Fruit fly (Drosophila melanogaster) whole organism, prepupa: ENCODE results near the gene CG6178.

ENCODE experiments used
- Blimp-1 ChIP-seq: fragments of 200-800 bp; sonication (Bioruptor generic); optimal IDR thresholded peaks from 3 replicates; lab custom pipeline; 2017; ENCODE audit warnings: missing biosample characterization, missing genetic modification characterization, mild to moderate bottlenecking, moderate library complexity, missing genetic modification reagents
- CG10631 ChIP-seq: fragments of 200-800 bp; sonication (Bioruptor generic); optimal IDR thresholded peaks from 2 replicates; lab custom pipeline; 2016; ENCODE audit warnings: missing biosample characterization, missing genetic modification characterization
- CG11294 ChIP-seq: fragments of 200-800 bp; sonication (Bioruptor generic); IDR thresholded peaks from 2 replicates; pipeline ENCODE4 v1.3.6; 2022; ENCODE audit warnings: missing biosample characterization, missing genetic modification characterization
- CG11762 ChIP-seq: fragments of 200-800 bp; sonication (Bioruptor generic); optimal IDR thresholded peaks from 3 replicates; lab custom pipeline; 2016; ENCODE audit warnings: missing biosample characterization, missing genetic modification characterization; ENCODE audit not compliant: insufficient read depth
- CG11902 ChIP-seq: fragments of 200-800 bp; sonication (Bioruptor generic); optimal IDR thresholded peaks from 3 replicates; lab custom pipeline; 2016; ENCODE audit warnings: missing biosample characterization, missing genetic modification characterization
- CG15336 ChIP-seq: fragments of 200-800 bp; sonication (Bioruptor generic); IDR thresholded peaks from 2 replicates; pipeline ENCODE4 v1.3.6; 2022; ENCODE audit warnings: missing biosample characterization, missing genetic modification characterization
- CG16779 ChIP-seq: fragments of 200-800 bp; sonication (Bioruptor generic); optimal IDR thresholded peaks from 3 replicates; lab custom pipeline; 2017; ENCODE audit warnings: missing biosample characterization, mild to moderate bottlenecking, missing genetic modification characterization
- CG31627 ChIP-seq: fragments of 200-800 bp; sonication (Bioruptor generic); optimal IDR thresholded peaks from 3 replicates; lab custom pipeline; 2016; ENCODE audit warnings: missing biosample characterization, missing genetic modification characterization
- CG32006 ChIP-seq: fragments of 200-800 bp; sonication (Bioruptor generic); optimal IDR thresholded peaks from 3 replicates; lab custom pipeline; 2017; ENCODE audit warnings: missing biosample characterization, mild to moderate bottlenecking, missing genetic modification characterization
- CG34406 ChIP-seq: fragments of 200-800 bp; sonication (Bioruptor generic); optimal IDR thresholded peaks from 3 replicates; lab custom pipeline; 2016; ENCODE audit warnings: missing biosample characterization, missing genetic modification characterization
- CG3919 ChIP-seq: fragments of 200-800 bp; sonication (Bioruptor generic); optimal IDR thresholded peaks from 3 replicates; lab custom pipeline; 2016; ENCODE audit warnings: missing biosample characterization, missing genetic modification characterization
- CG4318 ChIP-seq: fragments of 200-800 bp; sonication (Bioruptor generic); optimal IDR thresholded peaks from 3 replicates; lab custom pipeline; 2017; ENCODE audit warnings: missing biosample characterization, mild to moderate bottlenecking, missing genetic modification characterization
- CG6163 ChIP-seq: fragments of 200-800 bp; sonication (Bioruptor generic); IDR thresholded peaks from 3 replicates; pipeline ENCODE4 v1.3.6; 2022; ENCODE audit warnings: missing biosample characterization, missing genetic modification characterization
- CG6276 ChIP-seq: fragments of 200-800 bp; sonication (Bioruptor generic); optimal IDR thresholded peaks from 2 replicates; lab custom pipeline; 2017; ENCODE audit warnings: missing biosample characterization, mild to moderate bottlenecking, missing genetic modification characterization
- CG6792 ChIP-seq: fragments of 200-800 bp; sonication (Bioruptor generic); optimal IDR thresholded peaks from 3 replicates; lab custom pipeline; 2016; ENCODE audit warnings: missing biosample characterization, missing genetic modification characterization
- CG6808 ChIP-seq: fragments of 200-800 bp; sonication (Bioruptor generic); optimal IDR thresholded peaks from 3 replicates; lab custom pipeline; 2017; ENCODE audit warnings: missing biosample characterization, missing genetic modification characterization, mild to moderate bottlenecking, moderate library complexity, missing genetic modification reagents
- CG6854 ChIP-seq: fragments of 200-800 bp; sonication (Bioruptor generic); optimal IDR thresholded peaks from 2 replicates; lab custom pipeline; 2017; ENCODE audit warnings: missing biosample characterization, mild to moderate bottlenecking, missing genetic modification characterization
- CG7368 ChIP-seq: fragments of 200-800 bp; sonication (Bioruptor generic); optimal IDR thresholded peaks from 3 replicates; lab custom pipeline; 2016; ENCODE audit warnings: missing biosample characterization, missing genetic modification characterization
- CG8119 ChIP-seq: fragments of 200-800 bp; sonication (Bioruptor generic); IDR thresholded peaks from 3 replicates; pipeline ENCODE4 v1.3.6; 2022; ENCODE audit warnings: missing biosample characterization, missing genetic modification characterization
- CG8632 ChIP-seq: fragments of 200-800 bp; sonication (Bioruptor generic); optimal IDR thresholded peaks from 3 replicates; lab custom pipeline; 2016; ENCODE audit warnings: missing biosample characterization, missing genetic modification characterization
- CG9139 ChIP-seq: fragments of 200-800 bp; sonication (Bioruptor generic); optimal IDR thresholded peaks from 3 replicates; lab custom pipeline; 2017; ENCODE audit warnings: missing biosample characterization, mild to moderate bottlenecking, missing genetic modification characterization
- Eip75B ChIP-seq: fragments of 200-800 bp; sonication (Bioruptor generic); optimal IDR thresholded peaks from 3 replicates; lab custom pipeline; 2016; ENCODE audit warnings: missing biosample characterization, missing genetic modification characterization
- Eip78C ChIP-seq: fragments of 200-800 bp; sonication (Bioruptor generic); peaks from one replicate; lab custom pipeline; 2016; ENCODE audit warnings: missing biosample characterization, missing genetic modification characterization
- Eip93F ChIP-seq: fragments of 200-800 bp; sonication (Bioruptor generic); optimal IDR thresholded peaks from 2 replicates; lab custom pipeline; 2016; ENCODE audit warnings: missing biosample characterization, mild to moderate bottlenecking, missing genetic modification characterization
- Ets96B ChIP-seq: fragments of 200-800 bp; optimal IDR thresholded peaks from 2 replicates; lab custom pipeline; 2019; ENCODE audit warnings: missing biosample characterization, mild to moderate bottlenecking, missing genetic modification characterization, moderate library complexity
- Hr38 ChIP-seq: sonication (Bioruptor generic); optimal IDR thresholded peaks from 2 replicates; lab custom pipeline; 2016; ENCODE audit warnings: missing biosample characterization, missing genetic modification characterization
- Hr39 ChIP-seq: fragments of 200-800 bp; sonication (Bioruptor generic); optimal IDR thresholded peaks from 2 replicates; lab custom pipeline; 2016; ENCODE audit warnings: missing biosample characterization, missing genetic modification characterization
- Hr4 ChIP-seq: fragments of 200-800 bp; sonication (Bioruptor generic); optimal IDR thresholded peaks from 3 replicates; lab custom pipeline; 2016; ENCODE audit warnings: missing biosample characterization, missing genetic modification characterization
- Met ChIP-seq: fragments of 200-800 bp; sonication (Bioruptor generic); optimal IDR thresholded peaks from 3 replicates; lab custom pipeline; 2016; ENCODE audit warnings: missing biosample characterization, missing genetic modification characterization
- OdsH ChIP-seq: fragments of 200-800 bp; sonication (Bioruptor generic); optimal IDR thresholded peaks from 3 replicates; lab custom pipeline; 2016; ENCODE audit warnings: missing biosample characterization, missing genetic modification characterization
- Smox ChIP-seq: fragments of 200-800 bp; sonication (Bioruptor generic); optimal IDR thresholded peaks from 3 replicates; lab custom pipeline; 2016; ENCODE audit warnings: missing biosample characterization, missing genetic modification characterization
- Sox14 ChIP-seq: fragments of 200-800 bp; sonication (Bioruptor generic); optimal IDR thresholded peaks from 3 replicates; lab custom pipeline; 2016; ENCODE audit warnings: missing biosample characterization, missing genetic modification characterization
- Sox15 ChIP-seq: fragments of 200-800 bp; sonication (Bioruptor generic); optimal IDR thresholded peaks from 3 replicates; lab custom pipeline; 2016; ENCODE audit warnings: missing biosample characterization, missing genetic modification characterization
- acj6 ChIP-seq: fragments of 200-800 bp; sonication (Bioruptor generic); optimal IDR thresholded peaks from 3 replicates; lab custom pipeline; 2016; ENCODE audit warnings: missing biosample characterization, missing genetic modification characterization
- dac ChIP-seq: fragments of 200-800 bp; sonication (Bioruptor generic); optimal IDR thresholded peaks from 2 replicates; lab custom pipeline; 2017; ENCODE audit warnings: missing biosample characterization, mild to moderate bottlenecking, missing genetic modification characterization
- dsx ChIP-seq: fragments of 200-800 bp; optimal IDR thresholded peaks from 3 replicates; lab custom pipeline; 2019; ENCODE audit warnings: missing biosample characterization, mild to moderate bottlenecking, missing genetic modification characterization, moderate library complexity; ENCODE audit not compliant: poor library complexity, severe bottlenecking
- eg ChIP-seq: fragments of 200-800 bp; sonication (Bioruptor generic); IDR thresholded peaks from 3 replicates; pipeline ENCODE4 v1.3.6; 2022; ENCODE audit warnings: missing biosample characterization, missing genetic modification characterization
- esn ChIP-seq: fragments of 200-800 bp; sonication (Bioruptor generic); optimal IDR thresholded peaks from 2 replicates; lab custom pipeline; 2016; ENCODE audit warnings: missing biosample characterization, mild to moderate bottlenecking, missing genetic modification characterization, moderate library complexity
- fd59A ChIP-seq: fragments of 200-800 bp; sonication (Bioruptor generic); optimal IDR thresholded peaks from 2 replicates; lab custom pipeline; 2017; ENCODE audit warnings: missing biosample characterization, mild to moderate bottlenecking, missing genetic modification characterization, missing genetic modification reagents
- fd85E ChIP-seq: fragments of 200-800 bp; sonication (Bioruptor generic); optimal IDR thresholded peaks from 3 replicates; lab custom pipeline; 2016; ENCODE audit warnings: missing biosample characterization, missing genetic modification characterization
- lz ChIP-seq: fragments of 200-800 bp; sonication (Bioruptor generic); optimal IDR thresholded peaks from 3 replicates; lab custom pipeline; 2016; ENCODE audit warnings: missing biosample characterization, missing genetic modification characterization
- net ChIP-seq: fragments of 200-800 bp; sonication (Bioruptor generic); optimal IDR thresholded peaks from 3 replicates; lab custom pipeline; 2016; ENCODE audit warnings: missing biosample characterization, missing genetic modification characterization
- salr ChIP-seq, 2 experiments: fragments of 200-800 bp; sonication (Bioruptor generic); optimal IDR thresholded peaks; 3 replicates each; lab custom pipeline; 2016 to 2018; ENCODE audit warnings: missing biosample characterization in 2 of 2, missing genetic modification characterization in 2 of 2, mild to moderate bottlenecking in 1 of 2
- spab ChIP-seq: fragments of 200-800 bp; sonication (Bioruptor generic); optimal IDR thresholded peaks from 2 replicates; lab custom pipeline; 2017; ENCODE audit warnings: missing biosample characterization, mild to moderate bottlenecking, missing genetic modification characterization, missing genetic modification reagents
- ss ChIP-seq, 2 experiments: fragments of 200-800 bp; sonication (Bioruptor generic); optimal IDR thresholded peaks; 2 replicates in 1 of 2; 3 replicates in 1 of 2; lab custom pipeline; 2017 to 2018; ENCODE audit warnings: mild to moderate bottlenecking in 2 of 2, missing biosample characterization in 2 of 2, missing genetic modification characterization in 2 of 2, moderate library complexity in 1 of 2
- svp ChIP-seq: fragments of 200-800 bp; sonication (Bioruptor generic); peaks from one replicate; lab custom pipeline; 2016; ENCODE audit warnings: missing biosample characterization, missing genetic modification characterization
- vri ChIP-seq: fragments of 200-800 bp; sonication (Bioruptor generic); optimal IDR thresholded peaks from 3 replicates; lab custom pipeline; 2016; ENCODE audit warnings: missing biosample characterization, mild to moderate bottlenecking, missing genetic modification characterization

The CG6178 gene

dm6 chr3R:24143779-24144178, 8.4 kb upstream of the CG6178 start (continued):
- TF ChIP-seq CG6792 (GFP tag; lab: Kevin White, UChicago) (peak; percentile 54), Eip93F (GFP tag; lab: Kevin White, UChicago) (no peak), CG11902 (GFP tag; lab: Kevin White, UChicago) (no peak), salr (GFP tag; optimal IDR thresholded peaks at IDR 0.05; lab: Kevin White, UChicago) (peak in 1 of 2 experiments; percentile 75), svp (GFP tag; lab: Kevin White, UChicago) (peak; percentile 79), dsx (GFP tag; lab: Kevin White, UChicago) (no peak), Eip78C (GFP tag; lab: Kevin White, UChicago) (peak; percentile 90), acj6 (GFP tag; lab: Kevin White, UChicago) (peak; percentile 58), CG4318 (peak; percentile 53), CG7368 (peak; percentile 44), CG11294 (GFP tag; lab: Robert Waterston, UW) (no peak), Hr38 (GFP tag; lab: Kevin White, UChicago) (no peak), Hr4 (peak; percentile 71), dac (GFP tag; lab: Kevin White, UChicago) (peak; percentile 31), CG3919 (GFP tag; lab: Kevin White, UChicago) (peak; percentile 60), vri (GFP tag; lab: Kevin White, UChicago) (no peak), Hr39 (GFP tag; lab: Kevin White, UChicago) (peak; percentile 41), Sox15 (GFP tag; lab: Kevin White, UChicago) (peak; percentile 8)

dm6 chr3R:24144542-24144941, 7.6 kb upstream of the CG6178 start:
- TF ChIP-seq dsx (GFP tag; lab: Kevin White, UChicago): peak; percentile 60
- TF ChIP-seq spab: peak; percentile 70
- peak; percentile 3 for TF ChIP-seq CG34406
- peak; percentile 72 to 95 for TF ChIP-seq ss (GFP tag; optimal IDR thresholded peaks at IDR 0.05; lab: Kevin White, UChicago)
- no peak for TF ChIP-seq CG11902 (GFP tag; lab: Kevin White, UChicago)
- peak; percentile 75 for TF ChIP-seq CG15336 (GFP tag; lab: Robert Waterston, UW)
- TF ChIP-seq CG8632 (GFP tag; lab: Kevin White, UChicago): peak; percentile 42
- peak; percentile 77 for TF ChIP-seq CG3919 (GFP tag; lab: Kevin White, UChicago)
- no peak for TF ChIP-seq Blimp-1 (GFP tag; lab: Kevin White, UChicago)
- TF ChIP-seq dac (GFP tag; lab: Kevin White, UChicago): peak; percentile 66
- TF ChIP-seq CG7368: peak; percentile 31
- peak; percentile 7 for TF ChIP-seq CG9139 (GFP tag; lab: Kevin White, UChicago)
- TF ChIP-seq CG11294 (GFP tag; lab: Robert Waterston, UW): no peak
- peak; percentile 63 for TF ChIP-seq lz
- TF ChIP-seq Eip93F (GFP tag; lab: Kevin White, UChicago): no peak
- TF ChIP-seq CG6792 (GFP tag; lab: Kevin White, UChicago): peak; percentile 31
- TF ChIP-seq esn (GFP tag; lab: Kevin White, UChicago): peak; percentile 68
- TF ChIP-seq CG6808 (GFP tag; lab: Kevin White, UChicago): peak; percentile 80
- no peak for TF ChIP-seq CG6854 (GFP tag; lab: Kevin White, UChicago)
- TF ChIP-seq CG6163 (GFP tag; lab: Robert Waterston, UW): peak; percentile 56; the same call in 2 of the 3 replicates
- peak; percentile 79 for TF ChIP-seq CG10631
- TF ChIP-seq Eip75B (GFP tag; lab: Kevin White, UChicago): peak; percentile 78
- peak; percentile 82 for TF ChIP-seq Hr4
- TF ChIP-seq vri (GFP tag; lab: Kevin White, UChicago): peak; percentile 50
- no peak for TF ChIP-seq fd85E (GFP tag; lab: Kevin White, UChicago)
- peak; percentile 75 for TF ChIP-seq Ets96B (tag; lab: Kevin White, UChicago)
- TF ChIP-seq CG32006 (GFP tag; lab: Kevin White, UChicago): peak; percentile 89
- TF ChIP-seq CG6276 (GFP tag; lab: Kevin White, UChicago): peak; percentile 78
- TF ChIP-seq CG11762 (GFP tag; lab: Kevin White, UChicago): peak; percentile 58
- TF ChIP-seq CG16779: peak; percentile 42
- TF ChIP-seq Sox15 (GFP tag; lab: Kevin White, UChicago): no peak
- TF ChIP-seq Hr38 (GFP tag; lab: Kevin White, UChicago): no peak
- TF ChIP-seq acj6 (GFP tag; lab: Kevin White, UChicago): peak; percentile 67
- TF ChIP-seq Smox (GFP tag; lab: Kevin White, UChicago): peak; percentile 0
- peak; percentile 44 for TF ChIP-seq CG31627 (GFP tag; lab: Kevin White, UChicago)
- peak; percentile 60 for TF ChIP-seq net (GFP tag; lab: Kevin White, UChicago)
- TF ChIP-seq OdsH: peak; percentile 68
- TF ChIP-seq fd59A: peak; percentile 80
- TF ChIP-seq CG4318: peak; percentile 81
- TF ChIP-seq eg: peak; percentile 69
- peak; percentile 57 for TF ChIP-seq Met (GFP tag; lab: Kevin White, UChicago)
- peak; percentile 93 for TF ChIP-seq Eip78C (GFP tag; lab: Kevin White, UChicago)
- TF ChIP-seq CG8119 (GFP tag; lab: Robert Waterston, UW): peak; percentile 81
- TF ChIP-seq Sox14 (GFP tag; lab: Kevin White, UChicago): peak; percentile 76
